Fruit fly (Drosophila melanogaster): ENCODE results near the gene CG15550.

Gene CG15550

DNA sequence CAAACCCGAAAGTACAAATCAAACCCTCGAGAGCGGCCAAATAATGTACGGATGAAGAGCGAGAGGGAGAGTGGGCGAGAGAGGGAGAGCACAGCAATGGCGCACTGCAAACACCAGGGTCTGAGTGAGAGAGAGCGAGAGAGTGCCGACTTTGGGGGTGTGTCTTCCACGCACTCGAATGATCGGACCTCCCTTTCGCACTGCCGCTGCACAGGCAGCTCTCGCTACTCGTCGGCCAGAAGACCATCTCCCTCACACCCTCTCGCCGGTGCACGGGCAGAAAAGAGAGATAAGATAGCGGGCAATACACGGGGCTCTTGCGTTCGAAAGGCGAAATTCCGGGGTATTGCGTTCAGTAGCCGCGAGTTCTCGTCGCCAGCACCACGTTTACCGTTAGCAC is 24.5 kb downstream of the CG15550 start, which contains the start of gene Ptx1:
Gene Ptx1 (plus strand): TSS at position 353 of the 400 bp plus-strand sequence.
- no peak for TF ChIP-seq CG17801 (GFP tag; optimal IDR thresholded peaks at IDR 0.05; ENCODE audit: partially characterized antibody)

DNA sequence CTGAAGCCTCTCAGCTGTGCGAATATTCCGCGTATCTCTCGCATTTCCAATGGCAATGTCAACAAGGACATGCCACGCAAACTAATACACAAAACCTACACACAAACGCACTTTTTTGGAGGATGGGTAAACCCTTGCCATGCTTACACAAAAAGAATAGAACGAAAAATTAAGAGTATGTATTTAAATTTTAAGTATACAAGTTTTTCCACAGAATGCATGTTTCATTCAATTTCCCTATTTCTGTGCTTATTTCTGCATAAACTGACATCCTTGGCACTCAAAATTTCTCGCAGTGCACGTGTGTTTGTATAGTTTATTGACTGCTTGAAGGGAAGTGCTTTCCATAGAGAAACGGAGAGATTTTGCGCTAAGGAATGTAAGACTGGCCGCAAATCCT is 27.1 kb downstream of the CG15550 start:
- no peak for TF ChIP-seq CG17801 (GFP tag; optimal IDR thresholded peaks at IDR 0.05; ENCODE audit: partially characterized antibody)

DNA sequence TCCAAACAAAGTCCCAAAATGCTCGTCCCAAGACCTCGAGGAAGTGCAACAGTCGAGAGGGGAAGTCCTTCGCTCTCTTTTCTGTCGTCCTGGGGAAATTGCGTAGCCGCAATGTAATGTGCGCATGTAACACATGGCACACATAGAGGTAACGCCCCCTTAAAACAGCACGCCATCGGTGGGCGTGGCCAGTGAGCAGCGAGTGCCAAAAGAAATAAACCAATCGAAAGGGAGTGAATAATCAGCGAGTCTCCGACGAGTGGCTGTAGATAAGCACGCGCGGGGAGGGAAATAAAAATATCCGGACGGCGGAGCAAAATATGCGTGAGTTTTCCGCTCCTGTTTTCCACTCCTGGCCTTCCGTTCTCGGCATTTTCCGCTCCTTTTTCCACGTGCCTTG is 27.9 kb downstream of the CG15550 start:
- TF ChIP-seq CG17801 (GFP tag; optimal IDR thresholded peaks at IDR 0.05; ENCODE audit: partially characterized antibody) = no peak

DNA sequence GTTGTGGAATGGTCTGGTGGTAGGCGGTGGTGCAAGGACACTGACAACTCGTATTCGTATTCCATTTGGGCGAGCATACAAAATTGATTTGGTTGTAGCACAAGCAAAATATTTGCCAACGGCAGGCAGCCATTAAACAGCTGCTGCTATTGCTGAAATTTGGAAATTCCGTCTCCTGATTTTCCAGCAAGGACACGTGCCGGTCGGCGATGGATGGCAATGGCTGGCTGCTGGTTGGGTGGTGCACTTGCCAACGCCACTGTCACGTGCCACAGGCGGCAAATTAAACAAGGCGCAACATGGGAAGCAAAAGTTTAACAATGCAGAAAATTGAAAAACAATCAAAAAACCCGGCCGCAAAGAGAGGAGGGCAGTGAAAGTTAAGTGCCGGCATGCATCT is 32.9 kb downstream of the CG15550 start:
- TF ChIP-seq CG17801 (GFP tag; optimal IDR thresholded peaks at IDR 0.05; ENCODE audit: partially characterized antibody) = no peak

DNA sequence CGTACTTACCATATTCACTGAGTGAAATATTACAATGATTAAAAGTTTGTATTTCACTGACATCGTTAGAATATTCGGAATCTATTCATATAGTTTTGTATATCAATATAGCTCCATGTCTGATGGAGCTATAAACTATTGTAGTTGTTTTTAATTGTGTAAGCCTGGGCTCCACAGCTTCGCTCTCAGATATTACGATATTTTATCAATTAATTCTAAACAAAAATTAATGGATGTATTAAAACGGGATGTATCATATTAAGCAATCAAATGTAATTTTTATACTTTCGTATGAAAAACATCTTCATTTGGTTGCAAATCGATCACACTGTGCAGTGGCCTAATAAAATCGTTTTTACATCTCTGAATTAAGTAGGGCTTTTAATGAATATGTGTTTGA is 34.8 kb downstream of the CG15550 start, which contains the start of gene CG33483:
Gene CG33483 (minus strand): TSS at position 101 of the 400 bp plus-strand sequence.
- no peak for TF ChIP-seq CG17801 (GFP tag; optimal IDR thresholded peaks at IDR 0.05; ENCODE audit: partially characterized antibody)

DNA sequence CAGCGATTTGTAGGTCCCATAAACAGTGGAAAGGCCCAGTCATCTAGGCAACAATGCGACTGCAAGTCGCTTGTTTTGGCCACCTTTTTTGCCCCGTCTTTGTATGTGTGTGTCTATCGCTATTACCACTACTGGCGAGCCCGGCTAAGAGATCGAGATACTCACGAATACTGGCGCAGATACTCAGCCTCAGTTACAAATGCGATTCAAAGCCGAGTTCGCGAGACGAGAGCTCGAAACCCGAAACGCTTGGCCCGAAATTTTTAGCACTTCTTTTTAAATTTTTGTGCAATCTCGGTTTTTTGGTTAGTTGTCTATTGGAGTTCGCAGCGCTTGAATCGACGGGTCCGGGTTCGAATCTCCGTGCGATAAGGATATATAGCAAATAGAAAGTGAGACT is 43.2 kb downstream of the CG15550 start, which contains the start of gene Cyp4c3:
Gene Cyp4c3 (plus strand): TSS at position 301 of the 400 bp plus-strand sequence.
- TF ChIP-seq CG17801 (GFP tag; optimal IDR thresholded peaks at IDR 0.05; ENCODE audit: partially characterized antibody) = no peak

DNA sequence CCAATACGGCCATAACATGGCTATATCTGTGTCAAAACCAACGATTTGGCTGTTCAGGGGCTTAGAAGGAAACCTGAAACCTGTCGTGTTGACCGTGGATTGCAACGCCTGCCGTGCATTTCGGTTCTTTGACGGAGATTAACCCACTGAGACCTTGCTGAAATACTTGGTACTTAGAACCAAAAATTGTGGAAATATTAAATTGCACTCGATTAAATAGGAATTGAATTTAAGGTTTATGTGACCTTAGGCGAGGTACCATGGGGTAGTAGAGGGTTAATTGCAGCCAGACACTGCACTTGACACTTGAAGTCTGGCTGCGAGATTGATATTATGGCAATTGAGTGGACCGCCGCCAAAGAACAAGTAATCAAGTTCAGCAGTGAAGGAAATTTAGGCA is 46.9 kb downstream of the CG15550 start:
- TF ChIP-seq CG17801 (GFP tag; optimal IDR thresholded peaks at IDR 0.05; ENCODE audit: partially characterized antibody) = no peak

DNA sequence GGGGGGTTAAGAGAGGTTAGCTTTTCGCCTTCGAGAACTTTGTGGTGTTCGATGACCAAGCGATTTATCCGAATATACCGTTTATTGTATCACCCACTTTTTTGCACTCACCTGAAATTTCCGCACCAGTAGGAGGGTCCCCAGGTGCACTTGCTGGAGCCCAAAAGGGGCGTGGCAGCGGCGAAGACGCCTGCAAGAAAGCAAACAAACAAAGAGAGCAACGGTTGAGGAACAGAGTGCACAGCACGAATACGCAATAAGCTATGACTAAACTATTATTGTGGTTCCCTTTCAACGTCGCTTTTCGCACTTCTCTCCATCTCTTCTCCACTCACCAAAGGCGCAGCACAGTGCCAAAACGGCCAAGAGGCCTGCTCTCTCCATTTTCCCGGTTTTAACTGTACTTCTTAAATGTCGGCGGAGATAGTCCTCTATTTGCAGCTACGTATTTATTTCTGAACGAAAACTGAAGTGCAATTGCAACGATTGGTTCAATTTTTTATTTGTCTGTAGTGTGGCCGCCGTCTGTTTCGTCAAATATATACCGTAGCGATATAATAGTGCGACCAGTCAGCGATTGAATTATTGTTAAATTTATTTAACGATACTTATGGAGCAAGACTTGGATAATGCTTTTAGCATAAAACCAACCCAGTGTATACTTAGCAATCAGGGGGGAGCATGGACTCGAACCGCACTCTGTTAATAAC is 48.2 kb downstream of the CG15550 start, which contains the start of gene Sap-r:
Gene Sap-r (minus strand): TSS at position 513 of the 710 bp plus-strand sequence.
- peak; percentile 53 for TF ChIP-seq CG17801 (GFP tag; optimal IDR thresholded peaks at IDR 0.05; ENCODE audit: partially characterized antibody)

DNA sequence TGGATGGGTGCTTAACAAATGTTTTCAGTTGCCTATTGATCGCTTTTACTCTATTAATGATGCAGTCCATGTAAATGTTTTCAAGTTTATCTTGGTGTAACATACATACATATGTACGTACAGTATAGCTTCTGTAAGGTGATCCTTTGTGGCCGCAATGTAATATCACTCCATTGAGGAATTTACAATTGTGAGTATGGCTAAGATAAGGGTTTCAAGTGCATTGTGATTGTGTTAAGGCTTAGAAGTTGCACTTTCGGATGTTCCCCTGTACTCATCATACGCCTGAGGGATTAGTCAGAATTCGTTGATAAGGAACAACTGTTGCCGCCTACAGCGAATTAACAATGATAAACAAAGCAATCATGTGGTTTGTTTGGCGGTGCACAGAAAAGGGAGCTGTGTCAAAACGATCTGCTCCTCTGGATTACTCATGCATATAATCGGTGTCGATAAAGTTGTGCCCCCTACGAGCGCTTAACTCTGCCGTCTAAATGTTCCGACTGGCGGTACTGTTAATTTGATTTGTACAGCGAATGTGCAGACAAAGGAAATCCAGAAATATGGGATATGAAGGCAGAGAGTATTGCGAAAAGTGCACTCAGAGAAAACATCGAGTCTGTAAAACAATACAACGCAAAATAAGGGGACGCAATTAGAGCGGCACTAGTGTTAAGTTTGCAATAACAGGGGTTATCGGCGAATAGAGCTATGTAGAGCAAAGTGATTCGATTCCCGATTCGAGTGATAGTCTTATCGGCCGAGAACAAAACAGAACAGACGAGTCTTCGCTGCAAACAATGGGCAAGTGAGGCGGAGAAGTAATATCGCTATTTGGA is 49.0 kb downstream of the CG15550 start:
- TF ChIP-seq CG17801 (GFP tag; optimal IDR thresholded peaks at IDR 0.05; ENCODE audit: partially characterized antibody) = peak; percentile 60

DNA sequence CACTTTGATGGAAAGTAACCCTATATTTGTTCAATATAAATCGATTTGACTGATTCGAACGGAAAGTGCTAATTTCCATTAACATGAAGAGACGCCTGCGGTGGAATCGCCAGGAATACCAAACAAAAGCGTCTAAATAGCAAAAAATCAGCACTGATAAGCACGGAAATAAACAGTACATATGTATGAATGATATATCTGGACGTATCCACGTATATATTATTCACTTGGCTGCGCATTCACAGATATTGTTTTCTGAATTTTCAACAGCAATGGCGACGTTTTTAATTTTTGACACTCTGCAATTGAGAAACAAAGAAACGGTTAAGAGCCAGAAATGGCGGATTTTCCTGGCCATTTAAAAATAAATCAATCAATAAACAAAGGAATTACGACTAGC is 49.6 kb downstream of the CG15550 start:
- no peak for TF ChIP-seq CG17801 (GFP tag; optimal IDR thresholded peaks at IDR 0.05; ENCODE audit: partially characterized antibody)

DNA sequence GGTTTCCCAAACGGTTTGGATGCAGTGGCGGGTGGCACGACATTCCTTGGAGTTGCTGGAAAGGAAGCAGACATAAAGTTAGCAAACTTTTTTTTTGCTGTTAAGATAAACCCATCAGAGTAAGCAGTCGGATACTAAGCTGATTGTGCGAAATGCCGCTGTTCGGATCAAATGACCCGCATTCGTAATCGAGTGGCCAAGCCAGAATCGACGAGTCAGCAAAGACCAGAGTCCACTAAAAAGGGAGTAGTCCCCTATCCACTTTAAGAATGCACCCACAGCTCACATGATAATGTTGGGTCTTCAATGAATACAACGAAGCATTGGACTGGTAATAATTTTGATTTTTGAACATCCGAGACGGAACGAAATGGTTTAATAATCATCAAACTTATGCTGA is 50.1 kb downstream of the CG15550 start:
- peak; percentile 18 for TF ChIP-seq CG17801 (GFP tag; optimal IDR thresholded peaks at IDR 0.05; ENCODE audit: partially characterized antibody)

All from ovary, adult (tissue).